Worm (Caenorhabditis elegans): ENCODE results near the gene alh-9.

The alh-9 gene

ce11 chrIII:5871760-5872159 lies 15.9 kb downstream of the alh-9 start, which contains the start of the genes F01F1.11 and F01F1.3 (continued):
- TF ChIP-seq rpc-1 (optimal IDR thresholded peaks at IDR 0.05) (no peak), rpc-1 (tag; optimal IDR thresholded peaks at IDR 0.05) (no peak), K12H6.12 (tag; optimal IDR thresholded peaks at IDR 0.05) (no peak), snpc-1.3 (tag; optimal IDR thresholded peaks at IDR 0.05; ENCODE audit: insufficient read depth) (peak; percentile 28), pbrm-1 (GFP tag; IDR thresholded peaks at IDR 0.05) (peak; percentile 57; the same call in 1 of the 2 replicates), egrh-3 (GFP tag; IDR thresholded peaks at IDR 0.05) (no peak), F22D6.2 (tag; optimal IDR thresholded peaks at IDR 0.05) (peak; percentile 39), F33H1.4 (GFP tag; IDR thresholded peaks at IDR 0.05) (peak; percentile 63), lin-40 (tag; optimal IDR thresholded peaks at IDR 0.05) (peak; percentile 59), snpc-4 (GFP tag; optimal IDR thresholded peaks at IDR 0.05) (no peak), snpc-4 (tag; optimal IDR thresholded peaks at IDR 0.05) (peak in 2 of 4 experiments; percentile 13 to 17), F52B5.7 (tag; optimal IDR thresholded peaks at IDR 0.05) (no peak), die-1 (tag; optimal IDR thresholded peaks at IDR 0.05) (no peak), F57A8.1 (GFP tag; optimal IDR thresholded peaks at IDR 0.05) (no peak), lag-1 (GFP tag; IDR thresholded peaks at IDR 0.05) (no peak), bed-2 (GFP tag; IDR thresholded peaks at IDR 0.05) (peak; percentile 77; the same call in 1 of the 2 replicates), tbp1 (GFP tag; optimal IDR thresholded peaks at IDR 0.05) (peak; percentile 8), C06A6.2 (GFP tag; conservative IDR thresholded peaks at IDR 0.05) (no peak), nfya-1 (tag; optimal IDR thresholded peaks at IDR 0.05; ENCODE audit: borderline replicate concordance, insufficient read depth) (no peak), xnd-1 (tag; optimal IDR thresholded peaks at IDR 0.05) (no peak), gei-17 (GFP tag; optimal IDR thresholded peaks at IDR 0.05) (no peak), let-526 (GFP tag; IDR thresholded peaks at IDR 0.05) (peak; percentile 65; the same call in 1 of the 2 replicates), repo-1 (tag; optimal IDR thresholded peaks at IDR 0.05) (no peak), B0336.3 (GFP tag; IDR thresholded peaks at IDR 0.05) (0 out of 2 replicates have a peak, but pooled peaks have one; percentile 15), tlf-1 (GFP tag; optimal IDR thresholded peaks at IDR 0.05) (peak; percentile 9), madf-8 (GFP tag; conservative IDR thresholded peaks at IDR 0.05) (0 out of 2 replicates have a peak, but pooled peaks have one; percentile 25), zim-3 (tag; optimal IDR thresholded peaks at IDR 0.05) (no peak), Y56A3A.18 (GFP tag; IDR thresholded peaks at IDR 0.05) (no peak), F23B12.7 (tag; optimal IDR thresholded peaks at IDR 0.05; ENCODE audit: insufficient read depth) (no peak), ceh-91 (GFP tag; IDR thresholded peaks at IDR 0.05) (peak; percentile 50; the same call in 1 of the 2 replicates), attf-5 (GFP tag; optimal IDR thresholded peaks at IDR 0.05) (peak; percentile 5), chd-7 (tag; optimal IDR thresholded peaks at IDR 0.05) (no peak), hmg-20 (GFP tag; IDR thresholded peaks at IDR 0.05) (no peak), hlh-12 (tag; optimal IDR thresholded peaks at IDR 0.05) (no peak), bed-1 (GFP tag; IDR thresholded peaks at IDR 0.05) (no peak), nfya-2 (GFP tag; IDR thresholded peaks at IDR 0.05) (no peak), B0035.1 (tag; optimal IDR thresholded peaks at IDR 0.05) (no peak), ztf-22 (GFP tag; optimal IDR thresholded peaks at IDR 0.05) (no peak), T26A5.8 (tag; optimal IDR thresholded peaks at IDR 0.05) (no peak), ztf-18 (tag; optimal IDR thresholded peaks at IDR 0.05) (peak; percentile 10), unc-62 (GFP tag; optimal IDR thresholded peaks at IDR 0.05) (no peak), athp-1 (tag; optimal IDR thresholded peaks at IDR 0.05) (peak; percentile 6), rec-8 (tag; optimal IDR thresholded peaks at IDR 0.05) (peak; percentile 23 to 31), ztf-28 (GFP tag; IDR thresholded peaks at IDR 0.05) (peak; percentile 72; the same call in 1 of the 2 replicates), attf-6 (GFP tag; IDR thresholded peaks at IDR 0.05) (no peak), C17E4.6 (GFP tag; IDR thresholded peaks at IDR 0.05) (0 out of 2 replicates have a peak, but pooled peaks have one; percentile 28), him-1 (tag; optimal IDR thresholded peaks at IDR 0.05) (peak; percentile 31), hsf-1 (GFP tag; IDR thresholded peaks at IDR 0.05) (no peak), egl-18 (GFP tag; IDR thresholded peaks at IDR 0.05) (no peak)

Measured in whole organism, young adult.